Fruit fly (Drosophila melanogaster) whole organism, pupa: ENCODE results near the gene Vps16A.

Experiments
- CG10348 ChIP-seq: fragments of 200-800 bp; sonication (Bioruptor generic); IDR thresholded peaks from 2 replicates; pipeline ENCODE4 v1.3.6; 2022; ENCODE audit warnings: missing biosample characterization, missing genetic modification characterization
- CG12605 ChIP-seq: fragments of 200-800 bp; sonication (Bioruptor generic); IDR thresholded peaks from 2 replicates; pipeline ENCODE4 v1.3.6; 2022; ENCODE audit warnings: missing biosample characterization, missing genetic modification characterization
- CG13204 ChIP-seq: fragments of 200-800 bp; sonication (Bioruptor generic); optimal IDR thresholded peaks from 2 replicates; lab custom pipeline; 2018; ENCODE audit warnings: missing biosample characterization, mild to moderate bottlenecking, missing genetic modification characterization, moderate library complexity
- CG17806 ChIP-seq: fragments of 200-800 bp; sonication (Bioruptor generic); optimal IDR thresholded peaks from 2 replicates; lab custom pipeline; 2018; ENCODE audit warnings: missing biosample characterization, mild to moderate bottlenecking, missing genetic modification characterization, moderate library complexity
- CG4496 ChIP-seq: fragments of 200-800 bp; sonication (Bioruptor generic); IDR thresholded peaks from 3 replicates; pipeline ENCODE4 v1.3.6; 2022; ENCODE audit warnings: missing biosample characterization, missing genetic modification characterization
- CG8301 ChIP-seq: fragments of 200-800 bp; sonication (Bioruptor generic); optimal IDR thresholded peaks from 2 replicates; lab custom pipeline; 2018; ENCODE audit warnings: missing biosample characterization, mild to moderate bottlenecking, missing genetic modification characterization
- CG9948 ChIP-seq: fragments of 200-800 bp; sonication (Bioruptor generic); optimal IDR thresholded peaks from 2 replicates; lab custom pipeline; 2018; ENCODE audit warnings: missing biosample characterization, mild to moderate bottlenecking, missing genetic modification characterization, moderate library complexity
- EcR ChIP-seq: fragments of 200-800 bp; sonication (Bioruptor generic); optimal IDR thresholded peaks from 3 replicates; lab custom pipeline; 2019; ENCODE audit warnings: missing biosample characterization, missing genetic modification characterization, mild to moderate bottlenecking, moderate library complexity, missing genetic modification reagents
- Pif1B ChIP-seq: fragments of 200-800 bp; sonication (Bioruptor generic); optimal IDR thresholded peaks from 3 replicates; lab custom pipeline; 2016; ENCODE audit warnings: missing biosample characterization, missing genetic modification characterization
- rn ChIP-seq: fragments of 200-800 bp; sonication (Bioruptor generic); IDR thresholded peaks from 2 replicates; pipeline ENCODE4 v1.3.6; 2022; ENCODE audit warnings: missing biosample characterization, missing genetic modification characterization

- TF ChIP-seq CG10348 (no peak), CG13204 (GFP tag; lab: Kevin White, UChicago) (no peak), Pif1B (peak; percentile 0), CG4496 (GFP tag; lab: Robert Waterston, UW) (no peak), CG17806 (tag; lab: Kevin White, UChicago) (no peak), CG12605 (GFP tag; lab: Robert Waterston, UW) (no peak), EcR (GFP tag; lab: Kevin White, UChicago) (no peak), CG8301 (tag; lab: Kevin White, UChicago) (no peak), CG9948 (no peak), rn (no peak)
Observed at dm6 chr3R:9234756-9235255, 32.0 kb upstream of the Vps16A start.
